Worm (Caenorhabditis elegans) whole organism, midembryonic: ENCODE data around the gene M02B1.4.

ENCODE experiments used
- cog-1 ChIP-seq: sonication (generic microtip); optimal IDR thresholded peaks from 2 replicates; lab custom pipeline; 2016; ENCODE audit warnings: missing genetic modification characterization, missing compliant biosample characterization
- flt-1 ChIP-seq: fragments of 200-800 bp; sonication (Bioruptor generic); IDR thresholded peaks from 2 replicates; pipeline ENCODE4 v1.3.6; 2022; ENCODE audit warnings: missing genetic modification characterization, missing compliant biosample characterization
- med-1 ChIP-seq: sonication (generic microtip); optimal IDR thresholded peaks from 2 replicates; lab custom pipeline; 2017; ENCODE audit warnings: missing genetic modification characterization, mild to moderate bottlenecking, missing compliant biosample characterization, antibody characterized with exemption, missing genetic modification reagents; ENCODE audit not compliant: insufficient read depth
- ztf-29 ChIP-seq: fragments of 200-800 bp; sonication (Bioruptor generic); IDR thresholded peaks from 2 replicates; pipeline ENCODE4 v1.3.6; 2022; ENCODE audit warnings: missing genetic modification reagents, missing genetic modification characterization, missing compliant biosample characterization

- TF ChIP-seq flt-1 (GFP tag; lab: Robert Waterston, UW), result no peak
- TF ChIP-seq ztf-29 (GFP tag; lab: Robert Waterston, UW), result no peak
- no peak for TF ChIP-seq med-1 (GFP tag; lab: Kevin White, UChicago)
- no peak for TF ChIP-seq cog-1 (tag; lab: Kevin White, UChicago)
Observed at ce11 chrIV:12816636-12817035, 8.5 kb downstream of the M02B1.4 start.
